Worm (Caenorhabditis elegans) whole organism, mixed stage, embryonic: ENCODE data around the gene clec-43.

Experiments
- ceh-39 ChIP-seq: fragments of 150-350 bp; optimal IDR thresholded peaks from 2 replicates; lab custom pipeline; 2014; ENCODE audit warnings: missing biosample characterization, missing genetic modification characterization
- nhr-237 ChIP-seq: fragments of 150-350 bp; optimal IDR thresholded peaks from 2 replicates; lab custom pipeline; 2014; ENCODE audit warnings: missing biosample characterization, missing genetic modification characterization
- pha-4 ChIP-seq: fragments of 150-350 bp; optimal IDR thresholded peaks from 2 replicates; lab custom pipeline; 2018; ENCODE audit warnings: missing biosample characterization, missing genetic modification reagents, missing genetic modification characterization
- unc-39 ChIP-seq: fragments of 150-350 bp; optimal IDR thresholded peaks from 2 replicates; lab custom pipeline; 2014; ENCODE audit warnings: missing biosample characterization, missing genetic modification characterization
- ztf-11 ChIP-seq: fragments of 150-350 bp; optimal IDR thresholded peaks from 2 replicates; lab custom pipeline; 2014; ENCODE audit warnings: missing biosample characterization, missing genetic modification characterization

DNA sequence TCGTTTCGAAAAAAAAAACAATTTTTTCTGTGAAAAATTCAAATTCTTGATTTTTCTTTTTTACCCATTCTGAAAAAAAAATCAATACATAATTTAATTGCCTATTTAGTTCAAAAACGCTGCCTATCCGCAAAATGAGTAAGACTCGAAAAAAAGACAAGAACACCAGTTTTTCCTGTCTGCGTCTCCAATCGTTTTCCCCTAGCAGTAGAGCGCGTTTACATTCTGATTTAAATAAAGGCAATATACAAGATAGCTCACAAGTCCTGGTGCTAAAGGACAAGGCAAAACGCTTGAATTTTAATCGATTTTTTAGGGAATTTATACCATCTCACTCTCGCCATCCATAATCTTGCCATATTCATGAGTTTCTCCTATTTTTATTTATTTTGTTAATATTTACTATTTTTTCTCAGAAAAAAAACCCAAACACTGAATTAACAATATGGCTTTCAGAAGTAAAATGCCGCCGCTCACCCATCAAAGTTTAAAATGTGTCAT lies 30.6 kb upstream of the clec-43 start, which contains the start of gene fbxc-33:
- TF ChIP-seq ztf-11 (tag; lab: Kevin White, UChicago) (no peak), pha-4 (peak; percentile 40), ceh-39 (no peak), nhr-237 (tag; lab: Kevin White, UChicago) (no peak), unc-39 (tag; lab: Kevin White, UChicago) (no peak)
